Worm (Caenorhabditis elegans) whole organism, young adult: ENCODE results near the gene F35A5.2.

Source experiments
- B0035.1 ChIP-seq: sonication (generic microtip); optimal IDR thresholded peaks from 2 replicates; lab custom pipeline; 2016; ENCODE audit warnings: missing genetic modification characterization, mild to moderate bottlenecking, missing compliant biosample characterization, missing genotype, missing genetic modification reagents
- C06A6.2 ChIP-seq: fragments of 200-800 bp; sonication (Bioruptor generic); conservative IDR thresholded peaks from 2 replicates; pipeline ENCODE4 v1.3.6; 2022; ENCODE audit warnings: missing genetic modification characterization, missing compliant biosample characterization
- F10E7.11 ChIP-seq: sonication (generic microtip); optimal IDR thresholded peaks from 2 replicates; lab custom pipeline; 2017; ENCODE audit warnings: mild to moderate bottlenecking, missing genetic modification characterization, moderate library complexity, missing compliant biosample characterization
- F33H1.4 ChIP-seq: fragments of 200-800 bp; sonication (Bioruptor generic); IDR thresholded peaks from 2 replicates; pipeline ENCODE4 v1.3.6; 2022; ENCODE audit warnings: missing genetic modification reagents, missing genetic modification characterization, missing compliant biosample characterization
- K11D2.4 ChIP-seq: fragments of 200-800 bp; sonication (Bioruptor generic); IDR thresholded peaks from 2 replicates; pipeline ENCODE4 v1.3.6; 2022; ENCODE audit warnings: missing genetic modification reagents, missing genetic modification characterization, missing compliant biosample characterization
- Y56A3A.18 ChIP-seq: fragments of 200-800 bp; sonication (Bioruptor generic); IDR thresholded peaks from 2 replicates; pipeline ENCODE4 v1.3.6; 2022; ENCODE audit warnings: missing genetic modification reagents, missing genetic modification characterization, missing compliant biosample characterization
- Y79H2A.3 ChIP-seq: fragments of 200-800 bp; sonication (Bioruptor generic); conservative IDR thresholded peaks from 2 replicates; pipeline ENCODE4 v1.3.6; 2022; ENCODE audit warnings: missing genetic modification reagents, missing genetic modification characterization, missing compliant biosample characterization
- ZK185.1 ChIP-seq: sonication (generic microtip); optimal IDR thresholded peaks from 2 replicates; lab custom pipeline; 2016; ENCODE audit warnings: mild to moderate bottlenecking, missing genetic modification characterization, missing compliant biosample characterization; ENCODE audit not compliant: poor library complexity, severe bottlenecking
- athp-1 ChIP-seq: sonication (generic microtip); optimal IDR thresholded peaks from 2 replicates; lab custom pipeline; 2017; ENCODE audit warnings: mild to moderate bottlenecking, missing genetic modification characterization, missing compliant biosample characterization
- cebp-1 ChIP-seq, 2 experiments: fragments of 200-800 bp in 1 of 2; sonication (Bioruptor generic) in 1 of 2; sonication (generic microtip) in 1 of 2; IDR thresholded peaks in 1 of 2; optimal IDR thresholded peaks in 1 of 2; 2 replicates each; pipeline versions ENCODE4 v1.3.6 to Lab custom; 2017 to 2022; ENCODE audit warnings: missing compliant biosample characterization in 2 of 2, missing genetic modification characterization in 2 of 2, mild to moderate bottlenecking in 1 of 2, missing genetic modification reagents in 1 of 2, moderate library complexity in 1 of 2
- cebp-2 ChIP-seq: fragments of 200-800 bp; sonication (Bioruptor generic); IDR thresholded peaks from 2 replicates; pipeline ENCODE4 v1.3.6; 2022; ENCODE audit warnings: missing genetic modification characterization, missing compliant biosample characterization
- dpff-1 ChIP-seq: sonication (generic microtip); optimal IDR thresholded peaks from 2 replicates; lab custom pipeline; 2017; ENCODE audit warnings: mild to moderate bottlenecking, missing genetic modification characterization, missing compliant biosample characterization
- him-1 ChIP-seq: sonication (generic microtip); optimal IDR thresholded peaks from 2 replicates; lab custom pipeline; 2016; ENCODE audit warnings: missing genotype, missing genetic modification reagents, missing genetic modification characterization, missing compliant biosample characterization
- hrde-1 ChIP-seq: sonication (generic microtip); optimal IDR thresholded peaks from 2 replicates; lab custom pipeline; 2016; ENCODE audit warnings: missing genetic modification characterization, mild to moderate bottlenecking, missing compliant biosample characterization, moderate library complexity, missing genotype, missing genetic modification reagents, borderline replicate concordance
- let-526 ChIP-seq: fragments of 200-800 bp; sonication (Bioruptor generic); IDR thresholded peaks from 2 replicates; pipeline ENCODE4 v1.3.6; 2022; ENCODE audit warnings: missing genetic modification reagents, missing genetic modification characterization, missing compliant biosample characterization
- let-607 ChIP-seq, 2 experiments: fragments of 200-800 bp in 1 of 2; sonication (Bioruptor generic) in 1 of 2; sonication (generic microtip) in 1 of 2; optimal IDR thresholded peaks; 2 replicates each; lab custom pipeline; 2016 to 2018; ENCODE audit warnings: mild to moderate bottlenecking in 2 of 2, missing compliant biosample characterization in 2 of 2, missing genetic modification characterization in 2 of 2, moderate library complexity in 2 of 2, missing genotype in 1 of 2
- lir-1 ChIP-seq: fragments of 200-800 bp; sonication (Bioruptor generic); conservative IDR thresholded peaks from 2 replicates; pipeline ENCODE4 v1.3.6; 2022; ENCODE audit warnings: missing genetic modification reagents, missing genetic modification characterization, missing compliant biosample characterization
- lsl-1 ChIP-seq: fragments of 200-800 bp; sonication (Bioruptor generic); optimal IDR thresholded peaks from 2 replicates; lab custom pipeline; 2018; ENCODE audit warnings: mild to moderate bottlenecking, missing genetic modification characterization, moderate library complexity, missing compliant biosample characterization
- lsy-27 ChIP-seq: sonication (generic microtip); optimal IDR thresholded peaks from 2 replicates; lab custom pipeline; 2017; ENCODE audit warnings: missing genetic modification characterization, mild to moderate bottlenecking, missing compliant biosample characterization, antibody characterized with exemption, missing genotype, borderline replicate concordance; ENCODE audit not compliant: insufficient read depth
- madf-3 ChIP-seq: fragments of 200-800 bp; sonication (Bioruptor generic); IDR thresholded peaks from 2 replicates; pipeline ENCODE4 v1.3.6; 2022; ENCODE audit warnings: missing genetic modification reagents, missing genetic modification characterization, missing compliant biosample characterization
- mel-28 ChIP-seq: sonication (generic microtip); optimal IDR thresholded peaks from 2 replicates; lab custom pipeline; 2016; ENCODE audit warnings: borderline replicate concordance, mild to moderate bottlenecking, missing genetic modification characterization, missing compliant biosample characterization
- nhr-27 ChIP-seq: fragments of 200-800 bp; sonication (Bioruptor generic); optimal IDR thresholded peaks from 2 replicates; lab custom pipeline; 2018; ENCODE audit warnings: mild to moderate bottlenecking, missing genetic modification characterization, moderate library complexity, missing compliant biosample characterization
- nhr-80 ChIP-seq: sonication (generic microtip); optimal IDR thresholded peaks from 2 replicates; lab custom pipeline; 2016; ENCODE audit warnings: missing genetic modification characterization, missing compliant biosample characterization
- nhr-90 ChIP-seq: sonication (generic microtip); optimal IDR thresholded peaks from 2 replicates; lab custom pipeline; 2016; ENCODE audit warnings: missing genotype, mild to moderate bottlenecking, missing genetic modification characterization, missing compliant biosample characterization
- pha-4 ChIP-seq: fragments of 150-350 bp; sonication (generic microtip); optimal IDR thresholded peaks from 2 replicates; lab custom pipeline; 2014; ENCODE audit warnings: missing biosample characterization, missing genetic modification reagents, missing genetic modification characterization
- snpc-1.1 ChIP-seq: sonication (generic microtip); optimal IDR thresholded peaks from 2 replicates; lab custom pipeline; 2017; ENCODE audit warnings: missing genetic modification characterization, mild to moderate bottlenecking, missing compliant biosample characterization, antibody characterized with exemption, moderate library complexity, missing genotype, missing genetic modification reagents; ENCODE audit not compliant: insufficient read depth
- somi-1 ChIP-seq: fragments of 200-800 bp; sonication (Bioruptor generic); optimal IDR thresholded peaks from 2 replicates; lab custom pipeline; 2018; ENCODE audit warnings: mild to moderate bottlenecking, missing genetic modification characterization, missing compliant biosample characterization
- sptf-2 ChIP-seq: fragments of 200-800 bp; sonication (Bioruptor generic); optimal IDR thresholded peaks from 2 replicates; lab custom pipeline; 2018; ENCODE audit warnings: mild to moderate bottlenecking, missing genetic modification characterization, missing compliant biosample characterization
- tbp1 ChIP-seq: fragments of 200-800 bp; sonication (Bioruptor generic); optimal IDR thresholded peaks from 2 replicates; lab custom pipeline; 2018; ENCODE audit warnings: mild to moderate bottlenecking, missing genetic modification characterization, missing compliant biosample characterization
- unc-62 ChIP-seq: fragments of 150-350 bp; optimal IDR thresholded peaks from 2 replicates; lab custom pipeline; 2014; ENCODE audit warnings: missing biosample characterization, missing genetic modification reagents, missing genetic modification characterization
- zfh-2 ChIP-seq: fragments of 200-800 bp; sonication (Bioruptor generic); conservative IDR thresholded peaks from 2 replicates; pipeline ENCODE4 v1.3.6; 2022; ENCODE audit warnings: missing genetic modification reagents, missing genetic modification characterization, missing compliant biosample characterization
- ztf-18 ChIP-seq: sonication (generic microtip); optimal IDR thresholded peaks from 2 replicates; lab custom pipeline; 2016; ENCODE audit warnings: missing genotype, mild to moderate bottlenecking, missing genetic modification characterization, missing compliant biosample characterization
- ztf-26 ChIP-seq: sonication (generic microtip); optimal IDR thresholded peaks from 2 replicates; lab custom pipeline; 2017; ENCODE audit warnings: missing genetic modification characterization, missing compliant biosample characterization

The F35A5.2 gene

DNA sequence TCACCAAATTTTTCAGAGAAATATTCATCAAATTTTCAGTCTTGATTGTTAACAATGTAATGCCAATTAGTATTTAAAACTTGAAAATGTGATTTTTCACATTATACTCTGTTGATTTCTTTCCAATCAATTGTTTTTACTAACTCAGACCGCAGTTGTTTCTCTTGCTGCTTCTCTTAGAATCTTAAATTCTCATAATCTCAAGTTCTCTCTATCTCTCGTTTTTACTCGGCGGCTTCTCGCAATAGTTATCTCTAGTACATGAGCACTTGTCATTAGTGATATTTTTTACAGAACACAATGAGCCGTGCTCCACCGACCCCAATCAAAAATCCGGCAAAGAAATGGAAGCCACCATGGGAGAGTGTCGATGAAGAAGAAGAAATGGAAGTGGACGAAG lies 2.2 kb downstream of the F35A5.2 start, which contains the start of gene F35A5.1:
TSS of gene F35A5.1 (plus strand) at position 301 of the 400 bp plus-strand sequence.
- no peak for TF ChIP-seq C06A6.2
- TF ChIP-seq ztf-26 (tag; lab: Kevin White, UChicago), result no peak
- no peak for TF ChIP-seq ztf-18
- TF ChIP-seq let-526 (GFP tag; lab: Robert Waterston, UW), result no peak
- no peak for TF ChIP-seq Y79H2A.3
- TF ChIP-seq lsl-1, result no peak
- TF ChIP-seq zfh-2 (GFP tag; lab: Robert Waterston, UW), result no peak
- TF ChIP-seq mel-28 (tag; lab: Kevin White, UChicago), result no peak
- no peak for TF ChIP-seq dpff-1 (tag; lab: Kevin White, UChicago)
- no peak for TF ChIP-seq F33H1.4 (GFP tag; lab: Robert Waterston, UW)
- TF ChIP-seq K11D2.4 (GFP tag; lab: Robert Waterston, UW), result no peak
- no peak for TF ChIP-seq nhr-27 (tag; lab: Kevin White, UChicago)

ce11 chrX:3814827-3815226 lies 9.9 kb downstream of the F35A5.2 start:
- TF ChIP-seq nhr-80 (peak; percentile 35), madf-3 (no peak), cebp-1 (GFP tag; IDR thresholded peaks at IDR 0.05; lab: Robert Waterston, UW) (no peak), cebp-1 (tag; optimal IDR thresholded peaks at IDR 0.05; lab: Kevin White, UChicago) (peak; percentile 72), snpc-1.1 (tag; lab: Kevin White, UChicago) (no peak), F10E7.11 (no peak), tbp1 (GFP tag; lab: Kevin White, UChicago) (no peak), unc-62 (GFP tag; lab: Kevin White, UChicago) (peak; percentile 79)
- TF ChIP-seq, all 124 proteins: peak for 3

- TF ChIP-seq nhr-80, result peak; percentile 35
- no peak for TF ChIP-seq nhr-90 (tag; lab: Kevin White, UChicago)
These were observed 14.1 kb downstream of the F35A5.2 start for ce11 chrX:3818856-3819524.

ce11 chrX:3819697-3820096 lies 14.8 kb downstream of the F35A5.2 start:
- peak; percentile 63 for TF ChIP-seq pha-4 (tag; lab: Kevin White, UChicago)
- no peak for TF ChIP-seq ztf-18
- no peak for TF ChIP-seq sptf-2
- TF ChIP-seq Y56A3A.18, result no peak
- TF ChIP-seq lir-1, result no peak
- TF ChIP-seq B0035.1, result no peak
- TF ChIP-seq somi-1 (GFP tag; lab: Kevin White, UChicago), result no peak
- no peak for TF ChIP-seq Y79H2A.3
- no peak for TF ChIP-seq hrde-1 (tag; lab: Kevin White, UChicago)
- TF ChIP-seq athp-1 (tag; lab: Kevin White, UChicago), result no peak
- no peak for TF ChIP-seq let-607 (tag; optimal IDR thresholded peaks at IDR 0.05; lab: Kevin White, UChicago)
- no peak for TF ChIP-seq him-1
- TF ChIP-seq cebp-2 (GFP tag; lab: Robert Waterston, UW), result no peak
- TF ChIP-seq madf-3, result no peak
- TF ChIP-seq cebp-1 (GFP tag; IDR thresholded peaks at IDR 0.05; lab: Robert Waterston, UW), result no peak
- peak; percentile 59 for TF ChIP-seq cebp-1 (tag; optimal IDR thresholded peaks at IDR 0.05; lab: Kevin White, UChicago)
- TF ChIP-seq lsy-27 (tag; lab: Kevin White, UChicago), result no peak
- no peak for TF ChIP-seq ZK185.1 (tag; lab: Kevin White, UChicago)
